Worm (Caenorhabditis elegans): ENCODE results near the gene str-12.

DNA sequence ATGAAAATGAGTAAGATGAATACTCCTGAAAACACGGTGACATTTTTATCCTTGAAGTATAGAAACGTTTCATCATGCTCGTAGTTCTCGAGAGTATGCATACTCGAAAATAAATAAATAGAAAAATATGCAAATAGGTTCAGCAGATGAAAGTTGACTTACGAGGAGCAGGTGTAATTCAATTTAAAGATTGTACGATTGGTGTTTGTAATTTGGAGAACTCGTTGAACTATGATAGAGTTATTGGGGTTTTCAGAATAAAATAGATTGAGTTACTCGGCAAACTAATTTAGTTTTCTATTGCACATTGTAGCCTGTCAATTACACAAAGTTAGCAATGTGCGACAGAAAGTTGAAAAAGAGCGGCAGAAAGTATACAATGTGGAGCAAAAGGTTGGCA lies 28.2 kb downstream of the str-12 start, which contains the start of gene srz-44:
- TF ChIP-seq fos-1 (tag; optimal IDR thresholded peaks at IDR 0.05) (no peak), sma-3 (GFP tag; optimal IDR thresholded peaks at IDR 0.05) (no peak), R02D3.7 (tag; optimal IDR thresholded peaks at IDR 0.05) (no peak), mdl-1 (tag; optimal IDR thresholded peaks at IDR 0.05) (no peak), nhr-237 (tag; optimal IDR thresholded peaks at IDR 0.05) (no peak)

Data from whole organism, L2 larva.